Worm (Caenorhabditis elegans) whole organism, midembryonic: Measurements from ENCODE around the gene nhr-3.

Source experiments
- T22C8.4 ChIP-seq: fragments of 200-800 bp; sonication (Bioruptor generic); IDR thresholded peaks from 2 replicates; pipeline ENCODE4 v1.3.6; 2022; ENCODE audit warnings: missing genetic modification characterization, missing compliant biosample characterization
- cog-1 ChIP-seq: sonication (generic microtip); optimal IDR thresholded peaks from 2 replicates; lab custom pipeline; 2016; ENCODE audit warnings: missing genetic modification characterization, missing compliant biosample characterization
- flt-1 ChIP-seq: fragments of 200-800 bp; sonication (Bioruptor generic); IDR thresholded peaks from 2 replicates; pipeline ENCODE4 v1.3.6; 2022; ENCODE audit warnings: missing genetic modification characterization, missing compliant biosample characterization
- ref-1 ChIP-seq: fragments of 200-800 bp; sonication (Bioruptor generic); conservative IDR thresholded peaks from 2 replicates; pipeline ENCODE4 v1.3.6; 2022; ENCODE audit warnings: missing genetic modification reagents, missing genetic modification characterization, missing compliant biosample characterization
- tab-1 ChIP-seq: fragments of 200-800 bp; sonication (Bioruptor generic); IDR thresholded peaks from 2 replicates; pipeline ENCODE4 v1.3.6; 2022; ENCODE audit warnings: missing genetic modification characterization, missing compliant biosample characterization

DNA sequence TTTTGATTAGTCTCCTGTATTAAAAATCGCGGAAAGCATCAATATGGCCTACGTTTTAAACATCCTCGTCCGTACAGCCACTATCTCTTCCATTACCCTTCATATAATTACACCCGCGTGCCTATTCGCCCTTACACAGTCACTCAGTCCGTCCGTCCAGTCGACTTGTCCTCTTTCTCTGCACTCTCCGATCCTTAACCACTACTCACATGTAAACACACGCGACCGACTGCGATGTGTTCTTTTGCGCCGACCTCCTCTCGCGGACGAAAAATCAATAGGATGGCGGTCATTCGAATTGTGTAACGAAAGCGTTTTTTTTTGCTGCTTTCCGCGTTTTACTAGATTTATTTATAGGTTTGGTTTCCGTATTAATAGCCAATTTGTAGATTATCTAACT is 44.4 kb downstream of the nhr-3 start, which contains the start of gene eor-2:
- peak; percentile 70; the same call in 1 of the 2 replicates for TF ChIP-seq flt-1
- TF ChIP-seq tab-1 (GFP tag; lab: Robert Waterston, UW), result no peak
- TF ChIP-seq T22C8.4, result peak; percentile 79
- peak; percentile 79 for TF ChIP-seq cog-1
- TF ChIP-seq ref-1 (GFP tag; lab: Robert Waterston, UW), result no peak
